Worm (Caenorhabditis elegans) whole organism, L4 larva: ENCODE measurements around the gene C18H9.5.

Source experiments
- ceh-32 ChIP-seq: sonication (generic microtip); optimal IDR thresholded peaks from 2 replicates; lab custom pipeline; 2016; ENCODE audit warnings: mild to moderate bottlenecking, missing genetic modification characterization, missing compliant biosample characterization; ENCODE audit not compliant: poor library complexity
- ces-1 ChIP-seq: fragments of 150-350 bp; sonication (generic microtip); optimal IDR thresholded peaks from 4 replicates; lab custom pipeline; 2014; ENCODE audit warnings: missing biosample characterization, missing genetic modification reagents, missing genetic modification characterization
- hlh-11 ChIP-seq: fragments of 200-800 bp; sonication (Bioruptor generic); optimal IDR thresholded peaks from 2 replicates; lab custom pipeline; 2018; ENCODE audit warnings: mild to moderate bottlenecking, missing genetic modification characterization, missing compliant biosample characterization
- lin-13 ChIP-seq: fragments of 150-350 bp; optimal IDR thresholded peaks from 2 replicates; lab custom pipeline; 2014; ENCODE audit warnings: missing biosample characterization, missing genetic modification reagents, missing genetic modification characterization
- lir-3 ChIP-seq: sonication (generic microtip); optimal IDR thresholded peaks from 2 replicates; lab custom pipeline; 2016; ENCODE audit warnings: mild to moderate bottlenecking, missing genetic modification characterization, missing compliant biosample characterization
- mep-1 ChIP-seq: fragments of 150-350 bp; sonication (generic microtip); optimal IDR thresholded peaks from 3 replicates; lab custom pipeline; 2014; ENCODE audit warnings: missing biosample characterization, missing genetic modification characterization
- nhr-25 ChIP-seq: sonication (generic microtip); optimal IDR thresholded peaks from 2 replicates; lab custom pipeline; 2017; ENCODE audit warnings: missing genetic modification characterization, mild to moderate bottlenecking, missing compliant biosample characterization, antibody characterized with exemption, moderate library complexity, borderline replicate concordance; ENCODE audit not compliant: insufficient read depth
- nhr-6 ChIP-seq: fragments of 150-350 bp; optimal IDR thresholded peaks from 2 replicates; lab custom pipeline; 2014; ENCODE audit warnings: missing biosample characterization, missing genetic modification characterization
- nhr-76 ChIP-seq: fragments of 150-350 bp; optimal IDR thresholded peaks from 2 replicates; lab custom pipeline; 2014; ENCODE audit warnings: missing biosample characterization, missing genetic modification characterization
- pha-4 ChIP-seq, 2 experiments: fragments of 150-350 bp in 1 of 2; fragments of 200-800 bp in 1 of 2; sonication (Bioruptor generic) in 1 of 2; IDR thresholded peaks in 1 of 2; optimal IDR thresholded peaks in 1 of 2; 2 replicates each; pipeline versions ENCODE4 v1.3.6 to Lab custom; 2014 to 2022; ENCODE audit warnings: missing genetic modification characterization in 2 of 2, missing genetic modification reagents in 2 of 2, missing biosample characterization in 1 of 2, missing compliant biosample characterization in 1 of 2
- zag-1 ChIP-seq: fragments of 150-350 bp; optimal IDR thresholded peaks from 2 replicates; lab custom pipeline; 2014; ENCODE audit warnings: missing biosample characterization, missing genetic modification characterization

ce11 chrII:6685964-6686363 lies 9.4 kb downstream of the C18H9.5 start:
- TF ChIP-seq nhr-6 (tag; lab: Kevin White, UChicago) (no peak), mep-1 (no peak), lin-13 (GFP tag; lab: Kevin White, UChicago) (no peak), hlh-11 (no peak), ceh-32 (tag; lab: Kevin White, UChicago) (no peak), nhr-76 (tag; lab: Kevin White, UChicago) (no peak), pha-4 (GFP tag; IDR thresholded peaks at IDR 0.05; lab: Robert Waterston, UW) (no peak), pha-4 (tag; optimal IDR thresholded peaks at IDR 0.05; lab: Kevin White, UChicago) (no peak), nhr-25 (tag; lab: Kevin White, UChicago) (no peak), zag-1 (tag; lab: Kevin White, UChicago) (no peak), lir-3 (tag; lab: Kevin White, UChicago) (no peak), ces-1 (GFP tag; lab: Kevin White, UChicago) (no peak)
